Fruit fly (Drosophila melanogaster) whole organism, prepupa: ENCODE measurements around the gene ssh.
A peak's percentile ranks its signal among the peaks of the same experiment; 100 is the strongest.

Experiments
- CG1621 ChIP-seq: fragments of 200-800 bp; sonication (Bioruptor generic); optimal IDR thresholded peaks from 3 replicates; lab custom pipeline; 2018; ENCODE audit warnings: missing biosample characterization, mild to moderate bottlenecking, missing genetic modification characterization
- CG3919 ChIP-seq: fragments of 200-800 bp; sonication (Bioruptor generic); optimal IDR thresholded peaks from 3 replicates; lab custom pipeline; 2016; ENCODE audit warnings: missing biosample characterization, missing genetic modification characterization
- CG6276 ChIP-seq: fragments of 200-800 bp; sonication (Bioruptor generic); optimal IDR thresholded peaks from 2 replicates; lab custom pipeline; 2017; ENCODE audit warnings: missing biosample characterization, mild to moderate bottlenecking, missing genetic modification characterization
- CG6854 ChIP-seq: fragments of 200-800 bp; sonication (Bioruptor generic); optimal IDR thresholded peaks from 2 replicates; lab custom pipeline; 2017; ENCODE audit warnings: missing biosample characterization, mild to moderate bottlenecking, missing genetic modification characterization
- Eip78C ChIP-seq: fragments of 200-800 bp; sonication (Bioruptor generic); peaks from one replicate; lab custom pipeline; 2016; ENCODE audit warnings: missing biosample characterization, missing genetic modification characterization
- Ets21C ChIP-seq: fragments of 200-800 bp; sonication (Bioruptor generic); optimal IDR thresholded peaks from 3 replicates; lab custom pipeline; 2016; ENCODE audit warnings: missing biosample characterization, missing genetic modification characterization
- Lpt ChIP-seq: fragments of 200-800 bp; sonication (Bioruptor generic); optimal IDR thresholded peaks from 3 replicates; lab custom pipeline; 2016; ENCODE audit warnings: missing biosample characterization, missing genetic modification characterization
- OdsH ChIP-seq: fragments of 200-800 bp; sonication (Bioruptor generic); optimal IDR thresholded peaks from 3 replicates; lab custom pipeline; 2016; ENCODE audit warnings: missing biosample characterization, missing genetic modification characterization
- fd85E ChIP-seq: fragments of 200-800 bp; sonication (Bioruptor generic); optimal IDR thresholded peaks from 3 replicates; lab custom pipeline; 2016; ENCODE audit warnings: missing biosample characterization, missing genetic modification characterization
- fkh ChIP-seq: fragments of 200-800 bp; sonication (Bioruptor generic); optimal IDR thresholded peaks from 3 replicates; lab custom pipeline; 2017; ENCODE audit warnings: missing biosample characterization, mild to moderate bottlenecking, missing genetic modification characterization, moderate library complexity
- spab ChIP-seq: fragments of 200-800 bp; sonication (Bioruptor generic); optimal IDR thresholded peaks from 2 replicates; lab custom pipeline; 2017; ENCODE audit warnings: missing biosample characterization, mild to moderate bottlenecking, missing genetic modification characterization, missing genetic modification reagents

ssh gene

dm6 chr3R:24890217-24890616 lies 54.5 kb downstream of the ssh start:
- TF ChIP-seq spab (GFP tag; lab: Kevin White, UChicago) (no peak), Ets21C (no peak)
- TF ChIP-seq, all 60 proteins: peak for 0

- TF ChIP-seq fd85E (GFP tag; lab: Kevin White, UChicago) (no peak), CG3919 (GFP tag; lab: Kevin White, UChicago) (no peak), fkh (GFP tag; lab: Kevin White, UChicago) (peak; percentile 30), CG1621 (tag; lab: Kevin White, UChicago) (no peak), CG6854 (GFP tag; lab: Kevin White, UChicago) (peak; percentile 25), OdsH (GFP tag; lab: Kevin White, UChicago) (no peak), Lpt (GFP tag; lab: Kevin White, UChicago) (no peak), Eip78C (peak; percentile 41), CG6276 (no peak)
Measured at dm6 chr3R:24889303-24889892, 55.4 kb downstream of the ssh start.
